Fruit fly (Drosophila melanogaster): ENCODE measurements around the gene Ada.

The Ada gene

dm6 chr3R:9051937-9052680, 12.9 kb upstream of the Ada start, which contains the start of gene Kdm2 (continued):
- TF ChIP-seq CG14014 (GFP tag; IDR thresholded peaks at IDR 0.05), result no peak
- peak; percentile 42 for TF ChIP-seq stwl (tag; optimal IDR thresholded peaks at IDR 0.05)
- TF ChIP-seq CG12744 (GFP tag; optimal IDR thresholded peaks at IDR 0.05), result no peak
- TF ChIP-seq Six4 (GFP tag; optimal IDR thresholded peaks at IDR 0.05), result no peak
- TF ChIP-seq ap (GFP tag; IDR thresholded peaks at IDR 0.05), result no peak
- TF ChIP-seq Awh (GFP tag; IDR thresholded peaks at IDR 0.05), result no peak
- TF ChIP-seq MESR4 (GFP tag; optimal IDR thresholded peaks at IDR 0.05), result peak; percentile 74
- TF ChIP-seq CG32532 (GFP tag; IDR thresholded peaks at IDR 0.05), result no peak
- no peak for TF ChIP-seq CG2129 (GFP tag; IDR thresholded peaks at IDR 0.05; ENCODE audit: partially characterized antibody)
- no peak for TF ChIP-seq CG11723 (GFP tag; optimal IDR thresholded peaks at IDR 0.05)
- TF ChIP-seq HLH4C (GFP tag; IDR thresholded peaks at IDR 0.05; ENCODE audit: partially characterized antibody), result no peak
- no peak for TF ChIP-seq lmd (GFP tag; IDR thresholded peaks at IDR 0.05)
- peak; percentile 70 for TF ChIP-seq CG9797 (GFP tag; optimal IDR thresholded peaks at IDR 0.05)
- TF ChIP-seq Bdp1 (GFP tag; optimal IDR thresholded peaks at IDR 0.05), result no peak
- no peak for TF ChIP-seq CG10959 (GFP tag; IDR thresholded peaks at IDR 0.05)
- TF ChIP-seq Max (GFP tag; optimal IDR thresholded peaks at IDR 0.05), result peak; percentile 14
- no peak for TF ChIP-seq Ada2b (GFP tag; IDR thresholded peaks at IDR 0.05)
- no peak for TF ChIP-seq mirr (GFP tag; optimal IDR thresholded peaks at IDR 0.05)
- no peak for TF ChIP-seq D (optimal IDR thresholded peaks at IDR 0.05)
- TF ChIP-seq D (GFP tag; optimal IDR thresholded peaks at IDR 0.05), result no peak
- TF ChIP-seq CG8944 (GFP tag; optimal IDR thresholded peaks at IDR 0.05), result no peak
- TF ChIP-seq az2 (GFP tag; optimal IDR thresholded peaks at IDR 0.05), result no peak
- peak; percentile 38 for TF ChIP-seq CG3281 (GFP tag; optimal IDR thresholded peaks at IDR 0.05)
- no peak for TF ChIP-seq ara (GFP tag; IDR thresholded peaks at IDR 0.05)
- TF ChIP-seq CG7556 (GFP tag; optimal IDR thresholded peaks at IDR 0.05), result no peak
- TF ChIP-seq CG7963 (GFP tag; IDR thresholded peaks at IDR 0.05; ENCODE audit: partially characterized antibody), result no peak
- no peak for TF ChIP-seq sob (GFP tag; IDR thresholded peaks at IDR 0.05)
- TF ChIP-seq sna (GFP tag; IDR thresholded peaks at IDR 0.05; ENCODE audit: partially characterized antibody), result no peak
- TF ChIP-seq Spps (tag; optimal IDR thresholded peaks at IDR 0.05), result no peak
- TF ChIP-seq bowl (GFP tag; IDR thresholded peaks at IDR 0.05), result no peak
- no peak for TF ChIP-seq crol (GFP tag; IDR thresholded peaks at IDR 0.05)
- TF ChIP-seq CG15269 (tag; optimal IDR thresholded peaks at IDR 0.05), result peak; percentile 35
- TF ChIP-seq CG11456 (GFP tag; IDR thresholded peaks at IDR 0.05), result no peak
- no peak for TF ChIP-seq CG8089 (GFP tag; optimal IDR thresholded peaks at IDR 0.05)
- no peak for TF ChIP-seq oc (tag; optimal IDR thresholded peaks at IDR 0.05)
- TF ChIP-seq prd (optimal IDR thresholded peaks at IDR 0.05), result no peak
- no peak for TF ChIP-seq prd (GFP tag; IDR thresholded peaks at IDR 0.05)
- TF ChIP-seq GATAe (GFP tag; conservative IDR thresholded peaks at IDR 0.05), result no peak
- TF ChIP-seq CG7271 (tag; optimal IDR thresholded peaks at IDR 0.05), result peak; percentile 81
- no peak for TF ChIP-seq fd64A (GFP tag; optimal IDR thresholded peaks at IDR 0.05)
- peak; percentile 39 for TF ChIP-seq CG13296 (GFP tag; optimal IDR thresholded peaks at IDR 0.05)
- no peak for TF ChIP-seq toy (GFP tag; IDR thresholded peaks at IDR 0.05)
- TF ChIP-seq CG12236 (GFP tag; optimal IDR thresholded peaks at IDR 0.05), result no peak
- no peak for TF ChIP-seq al (GFP tag; IDR thresholded peaks at IDR 0.05)
- TF ChIP-seq Vsx1 (GFP tag; optimal IDR thresholded peaks at IDR 0.05), result peak; percentile 3
- no peak for TF ChIP-seq CG10462 (GFP tag; optimal IDR thresholded peaks at IDR 0.05)
- TF ChIP-seq CG17802 (tag; optimal IDR thresholded peaks at IDR 0.05), result no peak
- peak; percentile 48 for TF ChIP-seq CG4617 (GFP tag; optimal IDR thresholded peaks at IDR 0.05; ENCODE audit: borderline replicate concordance)
- no peak for TF ChIP-seq Ssrp (tag; optimal IDR thresholded peaks at IDR 0.05)
- no peak for TF ChIP-seq sc (optimal IDR thresholded peaks at IDR 0.05)
- no peak for TF ChIP-seq sc (GFP tag; optimal IDR thresholded peaks at IDR 0.05)
